Fruit fly (Drosophila melanogaster) whole organism, embryonic: ENCODE results near the gene CG14797.
A peak's percentile ranks its signal among the peaks of the same experiment; 100 is the strongest.

Experiments
- B-H1 ChIP-seq: fragments of 200-800 bp; sonication (Bioruptor generic); IDR thresholded peaks from 3 replicates; pipeline ENCODE4 v1.3.6; 2022; ENCODE audit warnings: missing biosample characterization, missing genetic modification characterization
- CG10543 ChIP-seq: fragments of 200-800 bp; sonication (Bioruptor generic); optimal IDR thresholded peaks from 3 replicates; lab custom pipeline; 2017; ENCODE audit warnings: missing biosample characterization, mild to moderate bottlenecking, missing genetic modification characterization, moderate library complexity
- CG10959 ChIP-seq: fragments of 200-800 bp; sonication (Bioruptor generic); IDR thresholded peaks from 2 replicates; pipeline ENCODE4 v1.3.6; 2022; ENCODE audit warnings: missing biosample characterization, missing genetic modification characterization
- CG10979 ChIP-seq: fragments of 200-800 bp; sonication (Bioruptor generic); optimal IDR thresholded peaks from 2 replicates; lab custom pipeline; 2018; ENCODE audit warnings: missing biosample characterization, mild to moderate bottlenecking, missing genetic modification characterization, moderate library complexity
- CG12071 ChIP-seq: fragments of 200-800 bp; sonication (Bioruptor generic); optimal IDR thresholded peaks from 3 replicates; lab custom pipeline; 2018; ENCODE audit warnings: missing biosample characterization, mild to moderate bottlenecking, missing genetic modification characterization
- CG13424 ChIP-seq: fragments of 200-800 bp; sonication (Bioruptor generic); optimal IDR thresholded peaks from 2 replicates; lab custom pipeline; 2019; ENCODE audit warnings: missing biosample characterization, mild to moderate bottlenecking, missing genetic modification characterization, moderate library complexity
- CG14860 ChIP-seq: fragments of 200-800 bp; sonication (Bioruptor generic); IDR thresholded peaks from 3 replicates; pipeline ENCODE4 v1.3.6; 2022; ENCODE audit warnings: missing biosample characterization, missing genetic modification characterization; ENCODE audit not compliant: partially characterized antibody
- CG16863 ChIP-seq: fragments of 200-800 bp; sonication (Bioruptor generic); optimal IDR thresholded peaks from 3 replicates; lab custom pipeline; 2016; ENCODE audit warnings: missing biosample characterization, missing genetic modification characterization
- CG18619 ChIP-seq: fragments of 200-800 bp; sonication (Bioruptor generic); optimal IDR thresholded peaks from 3 replicates; lab custom pipeline; 2017; ENCODE audit warnings: missing biosample characterization, mild to moderate bottlenecking, missing genetic modification characterization
- CG2199 ChIP-seq: fragments of 200-800 bp; sonication (Bioruptor generic); IDR thresholded peaks from 3 replicates; pipeline ENCODE4 v1.3.6; 2022; ENCODE audit warnings: missing biosample characterization, missing genetic modification characterization
- CG30403 ChIP-seq: fragments of 200-800 bp; sonication (Bioruptor generic); optimal IDR thresholded peaks from 3 replicates; lab custom pipeline; 2016; ENCODE audit warnings: missing biosample characterization, missing genetic modification characterization
- CG31224 ChIP-seq: fragments of 200-800 bp; sonication (Bioruptor generic); IDR thresholded peaks from 2 replicates; pipeline ENCODE4 v1.3.6; 2022; ENCODE audit warnings: missing biosample characterization, missing genetic modification characterization
- CG3995 ChIP-seq: fragments of 200-800 bp; sonication (Bioruptor generic); optimal IDR thresholded peaks from 3 replicates; lab custom pipeline; 2016; ENCODE audit warnings: missing biosample characterization, missing genetic modification characterization
- CG5180 ChIP-seq: fragments of 200-800 bp; sonication (Bioruptor generic); optimal IDR thresholded peaks from 3 replicates; lab custom pipeline; 2017; ENCODE audit warnings: missing biosample characterization, missing genetic modification characterization, mild to moderate bottlenecking, moderate library complexity, missing genetic modification reagents
- CG6654 ChIP-seq: fragments of 200-800 bp; sonication (Bioruptor generic); optimal IDR thresholded peaks from 2 replicates; lab custom pipeline; 2017; ENCODE audit warnings: missing biosample characterization, mild to moderate bottlenecking, missing genetic modification characterization
- CG6683 ChIP-seq: fragments of 200-800 bp; sonication (Bioruptor generic); optimal IDR thresholded peaks from 2 replicates; lab custom pipeline; 2017; ENCODE audit warnings: missing biosample characterization, mild to moderate bottlenecking, missing genetic modification characterization, missing genetic modification reagents
- CG6813 ChIP-seq: fragments of 200-800 bp; sonication (Bioruptor generic); optimal IDR thresholded peaks from 2 replicates; lab custom pipeline; 2017; ENCODE audit warnings: missing biosample characterization, missing genetic modification characterization, mild to moderate bottlenecking, moderate library complexity, missing genetic modification reagents
- CG7987 ChIP-seq: fragments of 200-800 bp; sonication (Bioruptor generic); optimal IDR thresholded peaks from 2 replicates; lab custom pipeline; 2018; ENCODE audit warnings: missing biosample characterization, mild to moderate bottlenecking, missing genetic modification characterization, moderate library complexity
- CG8388 ChIP-seq: fragments of 200-800 bp; sonication (Bioruptor generic); optimal IDR thresholded peaks from 2 replicates; lab custom pipeline; 2019; ENCODE audit warnings: missing biosample characterization, mild to moderate bottlenecking, missing genetic modification characterization, moderate library complexity
- CTCF ChIP-seq: fragments of 200-800 bp; sonication (Bioruptor generic); optimal IDR thresholded peaks from 2 replicates; lab custom pipeline; 2017; ENCODE audit warnings: missing biosample characterization, mild to moderate bottlenecking, missing genetic modification characterization, moderate library complexity
- CoRest ChIP-seq: fragments of 200-800 bp; sonication (Bioruptor generic); optimal IDR thresholded peaks from 3 replicates; lab custom pipeline; 2018; ENCODE audit warnings: missing biosample characterization, mild to moderate bottlenecking, missing genetic modification characterization, moderate library complexity
- Deaf1 ChIP-seq: fragments of 200-800 bp; optimal IDR thresholded peaks from 3 replicates; lab custom pipeline; 2019; ENCODE audit warnings: missing biosample characterization, mild to moderate bottlenecking, missing genetic modification characterization, moderate library complexity
- Doc3 ChIP-seq: fragments of 200-800 bp; sonication (Bioruptor generic); IDR thresholded peaks from 3 replicates; pipeline ENCODE4 v1.3.6; 2022; ENCODE audit warnings: missing biosample characterization, missing genetic modification characterization; ENCODE audit not compliant: partially characterized antibody
- Drgx ChIP-seq: fragments of 200-800 bp; sonication (Bioruptor generic); IDR thresholded peaks from 2 replicates; pipeline ENCODE4 v1.3.6; 2022; ENCODE audit warnings: missing biosample characterization, missing genetic modification characterization
- E2f1 ChIP-seq: fragments of 200-800 bp; sonication (Bioruptor generic); IDR thresholded peaks from 2 replicates; pipeline ENCODE4 v1.3.6; 2022; ENCODE audit warnings: missing biosample characterization, missing genetic modification characterization
- Fer1 ChIP-seq: fragments of 200-800 bp; sonication (Bioruptor generic); optimal IDR thresholded peaks from 2 replicates; lab custom pipeline; 2017; ENCODE audit warnings: missing biosample characterization, mild to moderate bottlenecking, missing genetic modification characterization
- Fer2 ChIP-seq: fragments of 200-800 bp; sonication (Bioruptor generic); optimal IDR thresholded peaks from 2 replicates; lab custom pipeline; 2018; ENCODE audit warnings: missing biosample characterization, mild to moderate bottlenecking, missing genetic modification characterization, moderate library complexity
- HLHmδ ChIP-seq: fragments of 200-800 bp; sonication (Bioruptor generic); optimal IDR thresholded peaks from 2 replicates; lab custom pipeline; 2018; ENCODE audit warnings: missing biosample characterization, mild to moderate bottlenecking, missing genetic modification characterization, moderate library complexity
- Hr39 ChIP-seq: fragments of >200 bp; optimal IDR thresholded peaks from 2 replicates; lab custom pipeline; 2017
- Hr51 ChIP-seq, 2 experiments: fragments of 200-800 bp; sonication (Bioruptor generic); optimal IDR thresholded peaks; 2 replicates in 1 of 2; 3 replicates in 1 of 2; lab custom pipeline; 2016 to 2018; ENCODE audit warnings: missing biosample characterization in 2 of 2, missing genetic modification characterization in 2 of 2, mild to moderate bottlenecking in 1 of 2, moderate library complexity in 1 of 2
- Hsf ChIP-seq: fragments of 200-800 bp; sonication (Bioruptor generic); optimal IDR thresholded peaks from 3 replicates; lab custom pipeline; 2016; ENCODE audit warnings: missing biosample characterization, missing genetic modification characterization
- Mrtf ChIP-seq: fragments of 200-800 bp; sonication (Bioruptor generic); IDR thresholded peaks from 3 replicates; pipeline ENCODE4 v1.3.6; 2022; ENCODE audit warnings: missing biosample characterization, missing genetic modification characterization
- Myb ChIP-seq: fragments of 200-800 bp; sonication (Bioruptor generic); optimal IDR thresholded peaks from 2 replicates; lab custom pipeline; 2016; ENCODE audit warnings: missing biosample characterization, missing genetic modification characterization
- Optix ChIP-seq: fragments of 200-800 bp; sonication (Bioruptor generic); IDR thresholded peaks from 3 replicates; pipeline ENCODE4 v1.3.6; 2022; ENCODE audit warnings: missing biosample characterization, missing genetic modification characterization
- Sin3A ChIP-seq: fragments of >200 bp; optimal IDR thresholded peaks from 2 replicates; lab custom pipeline; 2018
- TFAM ChIP-seq: fragments of 200-800 bp; sonication (Bioruptor generic); optimal IDR thresholded peaks from 2 replicates; lab custom pipeline; 2017; ENCODE audit warnings: missing biosample characterization, missing genetic modification characterization, inconsistent platforms
- ara ChIP-seq: fragments of 200-800 bp; sonication (Bioruptor generic); IDR thresholded peaks from 2 replicates; pipeline ENCODE4 v1.3.6; 2022; ENCODE audit warnings: missing biosample characterization, missing genetic modification characterization
- dmrt11E ChIP-seq: fragments of 200-800 bp; sonication (Bioruptor generic); optimal IDR thresholded peaks from 3 replicates; lab custom pipeline; 2018; ENCODE audit warnings: missing biosample characterization, mild to moderate bottlenecking, missing genetic modification characterization, moderate library complexity
- fu2 ChIP-seq: fragments of 200-800 bp; sonication (Bioruptor generic); optimal IDR thresholded peaks from 2 replicates; lab custom pipeline; 2016; ENCODE audit warnings: missing biosample characterization, missing genetic modification characterization
- hb ChIP-seq: fragments of 200-800 bp; sonication (Bioruptor generic); IDR thresholded peaks from 3 replicates; pipeline ENCODE4 v1.3.6; 2022; ENCODE audit warnings: missing biosample characterization, missing genetic modification characterization; ENCODE audit not compliant: partially characterized antibody
- ken ChIP-seq: fragments of 200-800 bp; sonication (Bioruptor generic); IDR thresholded peaks from 3 replicates; pipeline ENCODE4 v1.3.6; 2022; ENCODE audit warnings: missing biosample characterization, missing genetic modification characterization
- odd ChIP-seq: fragments of 200-800 bp; sonication (Bioruptor generic); optimal IDR thresholded peaks from 2 replicates; lab custom pipeline; 2017; ENCODE audit warnings: missing biosample characterization, mild to moderate bottlenecking, missing genetic modification characterization
- pb ChIP-seq: fragments of 200-800 bp; sonication (Bioruptor generic); optimal IDR thresholded peaks from 3 replicates; lab custom pipeline; 2016; ENCODE audit warnings: missing biosample characterization, missing genetic modification characterization
- sc ChIP-seq, 3 experiments: fragments of >200 bp in 2 of 3; fragments of 200-800 bp in 1 of 3; sonication (Bioruptor generic) in 1 of 3; optimal IDR thresholded peaks; 2 replicates in 2 of 3; 3 replicates in 1 of 3; lab custom pipeline; 2017; ENCODE audit warnings: mild to moderate bottlenecking in 1 of 3, missing biosample characterization in 1 of 3, missing genetic modification characterization in 1 of 3, missing genetic modification reagents in 1 of 3
- sima ChIP-seq: fragments of 200-800 bp; sonication (Bioruptor generic); optimal IDR thresholded peaks from 2 replicates; lab custom pipeline; 2016; ENCODE audit warnings: missing biosample characterization, missing genetic modification characterization
- sob ChIP-seq: fragments of 200-800 bp; sonication (Bioruptor generic); IDR thresholded peaks from 2 replicates; pipeline ENCODE4 v1.3.6; 2022; ENCODE audit warnings: missing biosample characterization, missing genetic modification characterization

Gene CG14797

DNA sequence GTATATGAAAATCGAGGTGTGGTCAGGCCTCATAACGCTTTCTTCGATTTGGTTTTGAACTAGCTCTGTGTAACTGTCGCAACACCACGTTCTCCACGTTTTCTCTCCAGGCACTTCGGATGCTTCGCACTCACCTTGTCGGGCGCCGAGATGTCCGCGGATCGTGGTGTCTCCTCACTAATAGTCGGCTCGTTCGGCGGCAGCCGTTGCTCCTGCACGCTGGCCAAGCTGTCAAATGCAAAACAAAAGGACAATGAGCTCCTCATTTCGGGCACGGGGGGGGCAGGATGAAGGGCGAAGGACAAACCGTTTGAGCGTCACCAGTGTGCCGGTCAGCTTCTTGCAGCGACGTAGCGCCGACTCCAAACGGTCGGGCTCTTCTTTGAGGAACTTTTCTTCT lies at the start of gene CG14797:
Gene CG14797 (plus strand): TSS at position 301 of the 400 bp plus-strand sequence.
- no peak for TF ChIP-seq Fer1 (GFP tag; lab: Kevin White, UChicago)
- TF ChIP-seq CG10959 (GFP tag; lab: Robert Waterston, UW), result no peak
- no peak for TF ChIP-seq CG30403 (GFP tag; lab: Kevin White, UChicago)
- TF ChIP-seq HLHmδ (GFP tag; lab: Kevin White, UChicago), result no peak
- TF ChIP-seq sob (GFP tag; lab: Robert Waterston, UW), result no peak
- no peak for TF ChIP-seq E2f1 (GFP tag; lab: Robert Waterston, UW)
- no peak for TF ChIP-seq sc (optimal IDR thresholded peaks at IDR 0.05; lab: Kevin White, UChicago)
- TF ChIP-seq sc (GFP tag; optimal IDR thresholded peaks at IDR 0.05; lab: Kevin White, UChicago), result no peak
- TF ChIP-seq Optix (GFP tag; lab: Robert Waterston, UW), result no peak
- no peak for TF ChIP-seq Fer2 (tag; lab: Kevin White, UChicago)
- TF ChIP-seq CG7987 (GFP tag; lab: Kevin White, UChicago), result no peak
- TF ChIP-seq fu2 (GFP tag; lab: Kevin White, UChicago), result no peak
- no peak for TF ChIP-seq CG16863 (GFP tag; lab: Kevin White, UChicago)
- no peak for TF ChIP-seq CG10543 (GFP tag; lab: Kevin White, UChicago)
- no peak for TF ChIP-seq dmrt11E (tag; lab: Kevin White, UChicago)
- no peak for TF ChIP-seq Drgx (GFP tag; lab: Robert Waterston, UW)

DNA sequence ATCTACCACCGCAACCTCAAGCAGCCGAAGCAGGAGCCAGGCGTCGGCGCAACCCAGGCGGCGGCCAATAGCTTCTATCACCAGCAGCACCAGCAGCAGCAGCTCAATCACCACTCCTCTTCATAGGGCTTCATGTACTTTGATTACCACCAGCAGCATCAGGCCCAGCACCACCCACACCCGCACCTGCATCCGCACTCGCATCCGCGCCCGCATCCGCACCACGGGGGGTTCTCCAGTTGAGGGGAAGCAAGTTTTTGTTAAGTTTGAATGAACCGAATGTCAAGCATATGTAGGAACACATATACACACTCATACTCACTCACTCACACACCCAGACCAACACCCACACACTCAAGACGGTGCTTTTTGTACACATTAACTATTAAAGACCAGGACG lies 37.7 kb upstream of the CG14797 start:
- TF ChIP-seq CG8388 (GFP tag; lab: Kevin White, UChicago), result no peak
- TF ChIP-seq Hr39, result peak; percentile 96
- TF ChIP-seq, all 482 proteins: peak for 1

DNA sequence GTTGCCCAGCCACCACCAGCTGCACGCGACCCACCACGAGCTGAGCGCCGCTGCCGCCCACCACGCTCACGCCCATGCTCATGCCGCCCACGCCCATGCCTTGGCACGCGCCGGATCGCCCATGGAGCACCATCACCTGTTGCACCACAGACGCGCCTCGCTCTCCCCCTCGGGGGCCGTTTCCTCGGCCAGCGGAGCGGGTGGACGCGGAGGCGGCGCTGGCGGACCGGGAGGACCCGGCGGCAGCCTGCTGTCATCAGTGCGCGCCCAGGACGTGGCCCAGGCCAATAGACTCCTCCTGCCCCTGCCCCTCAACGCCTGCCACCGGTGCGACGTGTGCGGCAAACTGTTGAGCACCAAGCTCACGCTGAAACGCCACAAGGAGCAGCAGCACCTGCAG lies 33.5 kb upstream of the CG14797 start:
- TF ChIP-seq hb (GFP tag; lab: Robert Waterston, UW), result no peak

DNA sequence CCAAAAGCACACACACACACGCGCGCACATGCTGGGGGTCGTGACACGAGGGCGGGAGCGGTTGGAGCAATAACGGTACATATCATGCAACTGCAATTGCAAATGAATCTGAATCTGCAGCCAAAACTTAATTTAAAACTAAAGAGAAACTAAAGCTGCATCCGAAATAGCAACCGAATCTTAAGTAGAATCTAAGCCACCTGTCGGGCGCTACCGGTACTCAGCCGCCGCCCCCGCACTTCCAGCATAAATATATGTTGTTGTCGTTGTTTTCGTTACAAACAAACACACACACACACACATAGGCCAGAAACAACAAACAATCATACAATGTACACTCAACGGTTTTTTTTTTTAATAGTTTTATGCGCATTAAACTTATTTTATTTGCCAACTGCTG lies 21.1 kb upstream of the CG14797 start:
- TF ChIP-seq Hr51 (GFP tag; optimal IDR thresholded peaks at IDR 0.05; lab: Kevin White, UChicago), result no peak
- TF ChIP-seq CoRest (tag; lab: Kevin White, UChicago), result no peak
- no peak for TF ChIP-seq CG3995
- no peak for TF ChIP-seq CG6654 (GFP tag; lab: Kevin White, UChicago)
- TF ChIP-seq Hsf (GFP tag; lab: Kevin White, UChicago), result no peak
- TF ChIP-seq odd (GFP tag; lab: Kevin White, UChicago), result no peak
- TF ChIP-seq CG10979 (tag; lab: Kevin White, UChicago), result peak; percentile 61
- no peak for TF ChIP-seq Doc3 (GFP tag; lab: Robert Waterston, UW)
- no peak for TF ChIP-seq B-H1 (GFP tag; lab: Robert Waterston, UW)
- TF ChIP-seq CG2199 (GFP tag; lab: Robert Waterston, UW), result no peak
- no peak for TF ChIP-seq Mrtf (GFP tag; lab: Robert Waterston, UW)
- TF ChIP-seq Deaf1, result no peak
- no peak for TF ChIP-seq CG13424 (tag; lab: Kevin White, UChicago)
- TF ChIP-seq CTCF (GFP tag; lab: Kevin White, UChicago), result peak; percentile 63

DNA sequence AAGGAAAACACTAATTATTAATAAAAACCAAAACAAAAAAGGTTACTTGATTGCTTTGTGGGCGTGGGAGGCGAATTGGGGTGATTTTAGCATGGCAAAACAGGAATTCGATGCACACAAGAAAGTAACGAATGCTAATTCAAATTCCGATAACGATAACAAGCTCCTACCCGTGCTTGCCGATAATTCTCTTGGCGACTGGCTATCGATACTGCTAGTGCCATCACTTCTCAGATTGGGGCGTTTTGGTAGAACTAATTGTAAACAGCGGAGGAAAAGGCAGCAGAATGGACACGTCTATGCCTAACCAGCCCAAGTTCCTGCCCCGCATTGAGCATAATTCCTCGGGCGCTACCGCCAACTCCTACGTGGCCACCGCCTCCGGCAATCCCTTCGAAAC lies 16.5 kb upstream of the CG14797 start, which contains the start of gene dor:
Gene dor (plus strand): TSS at position 217 of the 400 bp plus-strand sequence.
- peak; percentile 78 for TF ChIP-seq CG14860 (GFP tag; lab: Robert Waterston, UW)
- TF ChIP-seq Sin3A (lab: Kevin White, UChicago), result peak; percentile 25
- no peak for TF ChIP-seq CG31224 (GFP tag; lab: Robert Waterston, UW)
- no peak for TF ChIP-seq CG5180
- no peak for TF ChIP-seq CG6813
- no peak for TF ChIP-seq ara (GFP tag; lab: Robert Waterston, UW)
- TF ChIP-seq ken (GFP tag; lab: Robert Waterston, UW), result no peak
- TF ChIP-seq CG18619 (GFP tag; lab: Kevin White, UChicago), result no peak
- no peak for TF ChIP-seq sima
- TF ChIP-seq TFAM (GFP tag; lab: Kevin White, UChicago), result no peak
- TF ChIP-seq Hsf (GFP tag; lab: Kevin White, UChicago), result no peak
- no peak for TF ChIP-seq pb (GFP tag; lab: Kevin White, UChicago)
- TF ChIP-seq Myb (GFP tag; lab: Kevin White, UChicago), result peak; percentile 94
- no peak for TF ChIP-seq CG6683
- no peak for TF ChIP-seq CG12071
